Worm (Caenorhabditis elegans): ENCODE measurements around the gene mrpl-10.
A peak's percentile ranks its signal among the peaks of the same experiment; 100 is the strongest.

DNA sequence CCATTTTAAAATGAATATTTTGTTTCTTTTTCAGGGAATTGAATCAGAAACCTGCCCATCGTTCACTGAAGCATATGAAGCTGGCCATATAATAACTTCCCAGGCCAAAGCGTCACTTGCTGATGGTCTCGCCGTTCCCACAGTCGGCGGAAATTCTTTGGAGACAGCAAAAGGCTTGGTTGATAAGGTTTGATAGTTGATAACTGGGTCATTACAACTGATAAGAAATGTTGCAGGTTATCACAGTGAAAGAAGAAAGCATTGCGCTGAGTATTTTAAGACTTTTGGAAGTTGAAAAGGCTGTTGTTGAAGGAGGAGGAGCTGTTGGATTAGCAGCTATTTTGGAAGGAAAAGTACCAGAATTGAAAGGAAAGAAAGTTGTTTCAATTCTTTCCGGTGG is 11.8 kb downstream of the mrpl-10 start:
- TF ChIP-seq fos-1 (tag; optimal IDR thresholded peaks at IDR 0.05) (peak; percentile 89), nhr-25 (tag; optimal IDR thresholded peaks at IDR 0.05) (no peak), zag-1 (tag; optimal IDR thresholded peaks at IDR 0.05) (no peak)
